Worm (Caenorhabditis elegans) whole organism, early embryonic: ENCODE data around the gene F47C12.6.

Source experiments
- F13C5.2 ChIP-seq: sonication (generic microtip); optimal IDR thresholded peaks from 2 replicates; lab custom pipeline; 2017; ENCODE audit warnings: mild to moderate bottlenecking, missing genetic modification characterization, inconsistent platforms, missing compliant biosample characterization
- ama-1 ChIP-seq: fragments of 150-350 bp; optimal IDR thresholded peaks from 2 replicates; lab custom pipeline; 2014
- flt-1 ChIP-seq: fragments of 200-800 bp; sonication (Bioruptor generic); IDR thresholded peaks from 2 replicates; pipeline ENCODE4 v1.3.6; 2022; ENCODE audit warnings: missing genetic modification characterization, missing compliant biosample characterization
- scrt-1 ChIP-seq: fragments of 200-800 bp; sonication (Bioruptor generic); IDR thresholded peaks from 2 replicates; pipeline ENCODE4 v1.3.6; 2022; ENCODE audit warnings: missing genetic modification characterization, missing compliant biosample characterization

DNA sequence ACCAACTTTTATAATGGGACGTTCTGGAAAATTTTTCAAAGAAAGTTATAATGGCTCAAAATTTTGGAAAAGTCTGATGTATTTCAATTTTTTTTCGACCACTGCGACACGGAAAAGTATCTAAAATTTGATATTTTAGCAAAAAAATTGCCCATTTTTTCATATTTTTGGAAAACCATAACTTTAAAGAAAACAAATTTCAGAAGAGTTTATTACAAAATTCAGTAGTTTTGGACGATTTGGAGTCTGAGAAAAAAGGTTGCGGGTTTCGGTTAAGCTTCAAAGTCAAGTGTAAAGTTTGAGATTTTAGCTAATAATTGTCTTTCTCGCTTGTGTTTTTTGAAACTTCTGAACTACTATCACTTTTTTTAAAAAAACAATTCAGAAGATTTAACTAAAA is 5.1 kb downstream of the F47C12.6 start:
- TF ChIP-seq F13C5.2 (no peak), ama-1 (lab: Kevin White, UChicago) (no peak), scrt-1 (GFP tag; lab: Robert Waterston, UW) (no peak), flt-1 (no peak)
